Fruit fly (Drosophila melanogaster) ovary, adult (tissue): Measurements from ENCODE around the gene Osi23.

ENCODE experiments used
- CG17801 ChIP-seq: fragments of 200-800 bp; optimal IDR thresholded peaks from 2 replicates; lab custom pipeline; 2019; ENCODE audit warnings: missing biosample characterization, mild to moderate bottlenecking, missing genetic modification characterization, moderate library complexity; ENCODE audit not compliant: partially characterized antibody

Osi23 gene

dm6 chr3R:30444946-30445345, at the start of gene Osi23:
TSS of gene Osi23 (minus strand) at chr3R:30445046.
- no peak for TF ChIP-seq CG17801 (GFP tag; lab: Kevin White, UChicago)

DNA sequence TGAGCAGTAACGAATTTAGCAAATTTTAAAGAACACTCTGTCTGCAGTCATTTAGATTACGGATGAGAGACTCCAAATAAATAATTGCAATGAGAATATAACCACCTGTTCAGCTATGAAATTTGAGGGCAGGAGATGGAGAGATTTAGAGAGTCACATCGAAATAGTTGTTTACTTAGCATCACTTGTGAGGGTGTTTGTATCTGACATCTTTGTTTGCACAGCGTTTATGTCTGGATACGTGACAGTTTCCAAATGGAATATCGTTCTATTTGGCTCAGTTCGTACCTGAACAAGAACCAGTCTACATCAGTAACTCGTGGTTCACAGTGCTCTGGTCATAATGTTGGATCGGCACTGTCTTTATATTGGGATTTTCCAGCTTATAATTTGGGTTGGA, 45.0 kb upstream of the Osi23 start, which contains the start of gene PH4alphaSG2:
TSS of gene PH4alphaSG2 (plus strand) at position 278 of the 400 bp plus-strand sequence.
- no peak for TF ChIP-seq CG17801 (GFP tag; lab: Kevin White, UChicago)

- no peak for TF ChIP-seq CG17801 (GFP tag; lab: Kevin White, UChicago)
Measured at dm6 chr3R:30488663-30489062, 43.8 kb upstream of the Osi23 start, which contains the start of gene Jon99Fi. TSS of gene Jon99Fi (plus strand) at chr3R:30488963.

DNA sequence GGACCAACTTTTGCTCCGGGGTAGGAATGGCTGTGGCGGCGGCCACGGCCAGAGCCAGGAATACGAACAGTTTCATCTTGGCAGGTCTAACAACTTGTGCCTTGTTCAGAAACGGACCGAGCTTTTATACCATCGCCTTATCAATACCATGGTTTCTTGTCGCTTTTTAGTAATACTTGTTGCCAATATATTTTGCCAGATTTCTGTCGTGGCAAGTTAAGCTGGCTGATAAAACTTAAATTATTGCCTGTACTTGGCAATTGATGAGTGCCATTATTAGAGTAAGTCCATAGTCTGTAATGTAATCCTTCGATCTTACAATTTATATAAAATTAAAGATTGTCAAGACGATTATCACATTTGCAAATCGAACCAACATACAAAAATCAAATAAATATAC, 43.0 kb upstream of the Osi23 start, which contains the start of gene Jon99Fii:
TSS of gene Jon99Fii (minus strand) at position 101 of the 400 bp plus-strand sequence.
- TF ChIP-seq CG17801 (GFP tag; lab: Kevin White, UChicago) = no peak

DNA sequence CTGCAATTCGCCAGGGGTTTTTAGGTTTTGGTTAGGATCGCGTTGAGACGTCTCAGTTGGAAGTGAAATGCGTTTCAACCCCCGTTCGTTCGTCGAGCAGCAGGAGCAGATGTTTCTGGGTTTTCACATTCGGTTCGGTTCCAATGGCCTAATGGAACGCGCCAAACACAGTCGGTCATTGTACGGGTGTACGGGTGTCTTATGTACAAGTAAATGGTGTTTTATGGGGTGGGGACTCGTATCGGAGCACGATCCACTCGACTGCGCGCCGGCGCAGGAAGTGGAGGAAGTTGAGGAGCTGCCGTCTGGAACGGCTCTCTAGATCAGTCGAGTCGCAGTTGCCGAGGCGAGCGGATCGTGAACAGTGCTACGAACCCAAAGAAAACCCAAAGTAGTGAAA, 31.5 kb upstream of the Osi23 start, which contains the start of gene spdo:
TSS of gene spdo (plus strand) at position 318 of the 400 bp plus-strand sequence.
- no peak for TF ChIP-seq CG17801 (GFP tag; lab: Kevin White, UChicago)

DNA sequence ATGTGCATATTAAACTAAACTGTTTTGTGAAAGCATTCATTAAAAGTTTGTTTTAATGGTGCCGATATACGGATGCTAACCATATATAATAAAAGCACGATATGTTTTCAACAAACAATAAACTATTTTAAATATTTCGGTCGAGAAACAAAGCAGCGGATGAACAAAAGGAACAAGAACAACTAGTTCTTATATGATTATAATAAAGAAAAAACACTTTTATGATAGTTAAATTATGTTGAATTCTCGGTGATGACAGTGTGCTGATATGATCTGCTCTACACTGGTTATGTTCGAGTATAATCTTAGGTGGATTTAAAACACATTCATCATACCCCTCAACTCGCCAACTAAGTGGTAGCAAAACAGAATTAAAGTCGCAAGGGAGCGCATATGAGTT, 31.1 kb upstream of the Osi23 start:
- TF ChIP-seq CG17801 (GFP tag; lab: Kevin White, UChicago) = no peak

dm6 chr3R:30474667-30475213, 29.9 kb upstream of the Osi23 start:
- TF ChIP-seq CG17801 (GFP tag; lab: Kevin White, UChicago) = no peak

DNA sequence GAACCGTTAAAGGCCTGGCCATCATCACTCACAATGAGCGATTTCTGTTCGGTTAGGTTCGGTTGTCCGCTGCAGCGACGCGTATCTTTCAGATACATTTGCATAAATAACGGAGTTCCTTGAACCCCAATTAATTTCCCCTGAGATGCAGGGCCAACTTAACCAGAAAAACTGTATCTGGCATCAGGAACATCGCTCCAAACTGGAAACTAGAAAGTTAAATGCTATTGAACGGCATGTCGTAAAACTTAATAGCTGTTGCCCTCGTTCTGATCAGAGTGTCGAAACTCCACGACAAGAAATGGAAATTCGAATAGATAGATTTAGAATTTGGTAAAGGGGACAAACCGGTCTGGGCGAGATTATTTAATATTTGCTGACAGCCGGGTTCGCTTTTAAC, 27.5 kb upstream of the Osi23 start:
- TF ChIP-seq CG17801 (GFP tag; lab: Kevin White, UChicago) = no peak

DNA sequence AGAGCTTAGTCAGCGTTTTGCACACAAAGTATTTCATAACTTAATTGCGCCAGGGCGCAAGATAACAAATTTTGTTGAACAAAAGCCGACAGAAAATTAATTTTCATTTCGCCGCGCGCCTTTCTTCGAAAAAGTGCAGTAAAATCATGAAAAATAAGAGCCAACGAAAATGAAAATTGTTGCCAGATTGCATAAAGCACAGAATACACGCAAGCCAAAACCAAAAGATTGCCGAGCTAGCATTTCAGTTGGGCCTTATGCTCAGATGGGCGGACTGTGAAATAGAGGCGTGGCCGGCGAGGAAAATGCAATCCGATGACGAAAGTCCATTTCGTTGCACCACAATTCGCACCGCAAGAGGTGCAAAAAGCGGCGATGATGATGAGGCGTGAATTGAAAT, 25.8 kb upstream of the Osi23 start:
- TF ChIP-seq CG17801 (GFP tag; lab: Kevin White, UChicago) = no peak

dm6 chr3R:30467062-30467461, 22.2 kb upstream of the Osi23 start:
- TF ChIP-seq CG17801 (GFP tag; lab: Kevin White, UChicago) = no peak

DNA sequence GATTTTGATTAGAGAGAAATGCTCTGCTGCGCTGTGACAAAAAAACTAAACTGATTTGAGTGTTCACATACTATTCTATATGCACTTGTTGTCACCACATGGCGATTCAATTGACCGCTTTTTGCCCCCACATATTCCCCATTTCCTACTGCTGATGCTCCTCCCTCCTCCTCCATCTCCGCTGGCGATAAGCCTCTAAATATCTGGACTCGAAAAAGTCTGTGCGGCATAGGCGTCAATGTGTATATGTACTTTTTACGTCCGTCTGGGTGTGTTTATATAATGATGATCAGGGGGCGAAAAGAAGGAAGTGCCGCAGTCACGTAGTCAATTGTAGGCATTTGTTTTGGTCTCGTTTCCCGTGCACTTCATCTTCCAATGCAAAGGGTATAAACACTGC, 21.7 kb upstream of the Osi23 start:
- no peak for TF ChIP-seq CG17801 (GFP tag; lab: Kevin White, UChicago)

dm6 chr3R:30465775-30466494, 21.1 kb upstream of the Osi23 start, which contains the start of gene PH4alphaEFB:
TSS of gene PH4alphaEFB (plus strand) at chr3R:30466050.
- TF ChIP-seq CG17801 (GFP tag; lab: Kevin White, UChicago) = peak; percentile 2

DNA sequence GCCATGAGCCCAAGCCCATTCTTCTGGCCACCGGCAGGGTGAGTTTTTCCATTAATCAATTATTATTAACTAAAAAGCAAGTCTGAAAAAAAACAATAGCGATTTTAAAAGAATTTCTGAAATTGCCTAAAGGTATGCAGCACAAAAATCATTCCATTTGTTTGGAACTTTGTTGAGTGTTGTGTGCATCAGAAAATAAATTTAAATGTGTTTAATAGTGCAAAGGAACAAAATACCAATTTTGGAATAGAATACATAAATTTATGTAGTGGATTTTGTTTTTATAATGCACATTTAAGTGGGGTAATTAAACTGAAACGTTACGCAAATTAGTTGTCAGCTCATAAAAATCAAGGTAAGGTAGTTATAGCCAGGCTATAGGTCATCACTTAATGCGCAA, 19.4 kb upstream of the Osi23 start:
- no peak for TF ChIP-seq CG17801 (GFP tag; lab: Kevin White, UChicago)

dm6 chr3R:30461608-30462243, 16.9 kb upstream of the Osi23 start:
- no peak for TF ChIP-seq CG17801 (GFP tag; lab: Kevin White, UChicago)

DNA sequence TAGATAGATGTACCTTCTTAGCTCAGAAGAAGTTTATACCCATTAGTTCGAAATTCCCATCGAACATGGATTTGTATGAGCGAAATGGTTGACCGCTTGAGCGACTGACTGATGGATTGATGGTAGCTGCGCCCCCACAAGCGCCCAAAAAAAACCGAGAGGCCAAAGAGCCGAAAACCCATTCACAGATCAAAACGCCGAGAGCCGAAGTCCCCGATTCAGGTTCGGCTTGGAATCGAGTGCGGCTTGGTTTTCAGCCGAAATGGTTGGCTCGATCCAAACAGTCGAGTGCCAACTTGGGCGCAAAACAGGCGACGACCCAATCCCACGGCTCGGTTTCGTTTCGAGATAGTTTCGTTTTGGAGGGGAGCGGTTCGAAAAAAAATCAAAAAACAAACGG, 15.3 kb upstream of the Osi23 start:
- TF ChIP-seq CG17801 (GFP tag; lab: Kevin White, UChicago) = no peak
